Fruit fly (Drosophila melanogaster) whole organism, embryonic: ENCODE measurements around the gene PhKgamma.

Experiments
- Atf6 ChIP-seq: fragments of 200-800 bp; sonication (Bioruptor generic); IDR thresholded peaks from 2 replicates; pipeline ENCODE4 v1.3.6; 2022; ENCODE audit warnings: missing biosample characterization, missing genetic modification characterization
- Blimp-1 ChIP-seq: fragments of 200-800 bp; sonication (Bioruptor generic); optimal IDR thresholded peaks from 3 replicates; lab custom pipeline; 2018; ENCODE audit warnings: missing biosample characterization, missing genetic modification characterization, mild to moderate bottlenecking, moderate library complexity, missing genetic modification reagents
- CG10147 ChIP-seq: fragments of 200-800 bp; sonication (Bioruptor generic); optimal IDR thresholded peaks from 2 replicates; lab custom pipeline; 2019; ENCODE audit warnings: missing biosample characterization, mild to moderate bottlenecking, missing genetic modification characterization, moderate library complexity
- CG10321 ChIP-seq: fragments of 200-800 bp; sonication (Bioruptor generic); IDR thresholded peaks from 2 replicates; pipeline ENCODE4 v1.3.6; 2022; ENCODE audit warnings: missing biosample characterization, missing genetic modification characterization
- CG10979 ChIP-seq: fragments of 200-800 bp; sonication (Bioruptor generic); optimal IDR thresholded peaks from 2 replicates; lab custom pipeline; 2018; ENCODE audit warnings: missing biosample characterization, mild to moderate bottlenecking, missing genetic modification characterization, moderate library complexity
- CG11456 ChIP-seq: fragments of 200-800 bp; sonication (Bioruptor generic); IDR thresholded peaks from 3 replicates; pipeline ENCODE4 v1.3.6; 2022; ENCODE audit warnings: missing biosample characterization, missing genetic modification characterization
- CG12219 ChIP-seq: fragments of 200-800 bp; sonication (Bioruptor generic); optimal IDR thresholded peaks from 3 replicates; lab custom pipeline; 2018; ENCODE audit warnings: missing biosample characterization, mild to moderate bottlenecking, missing genetic modification characterization
- CG13287 ChIP-seq: fragments of 200-800 bp; sonication (Bioruptor generic); IDR thresholded peaks from 2 replicates; pipeline ENCODE4 v1.3.6; 2022; ENCODE audit warnings: missing biosample characterization, missing genetic modification characterization; ENCODE audit not compliant: partially characterized antibody
- CG15514 ChIP-seq: fragments of 200-800 bp; sonication (Bioruptor generic); optimal IDR thresholded peaks from 3 replicates; lab custom pipeline; 2017; ENCODE audit warnings: missing biosample characterization, missing genetic modification characterization, mild to moderate bottlenecking, moderate library complexity, missing genetic modification reagents
- CG16779 ChIP-seq: fragments of 200-800 bp; sonication (Bioruptor generic); IDR thresholded peaks from 2 replicates; pipeline ENCODE4 v1.3.6; 2022; ENCODE audit warnings: missing biosample characterization, missing genetic modification characterization
- CG42726 ChIP-seq: fragments of 200-800 bp; sonication (Bioruptor generic); IDR thresholded peaks from 2 replicates; pipeline ENCODE4 v1.3.6; 2022; ENCODE audit warnings: missing biosample characterization, missing genetic modification characterization; ENCODE audit not compliant: partially characterized antibody
- CG4360 ChIP-seq: fragments of 200-800 bp; sonication (Bioruptor generic); IDR thresholded peaks from 2 replicates; pipeline ENCODE4 v1.3.6; 2022; ENCODE audit warnings: missing biosample characterization, missing genetic modification characterization
- CG5953 ChIP-seq: fragments of 200-800 bp; sonication (Bioruptor generic); IDR thresholded peaks from 2 replicates; pipeline ENCODE4 v1.3.6; 2022; ENCODE audit warnings: missing biosample characterization, missing genetic modification characterization
- CG6175 ChIP-seq: fragments of 200-800 bp; sonication (Bioruptor generic); IDR thresholded peaks from 3 replicates; pipeline ENCODE4 v1.3.6; 2022; ENCODE audit warnings: missing biosample characterization, missing genetic modification characterization
- CG6765 ChIP-seq: fragments of 200-800 bp; sonication (Bioruptor generic); optimal IDR thresholded peaks from 3 replicates; lab custom pipeline; 2017; ENCODE audit warnings: missing biosample characterization, mild to moderate bottlenecking, missing genetic modification characterization
- CG6791 ChIP-seq: fragments of 200-800 bp; sonication (Bioruptor generic); IDR thresholded peaks from 3 replicates; pipeline ENCODE4 v1.3.6; 2022; ENCODE audit warnings: missing biosample characterization, missing genetic modification characterization; ENCODE audit not compliant: partially characterized antibody
- CG7372 ChIP-seq: fragments of 200-800 bp; sonication (Bioruptor generic); IDR thresholded peaks from 2 replicates; pipeline ENCODE4 v1.3.6; 2022; ENCODE audit warnings: missing biosample characterization, missing genetic modification characterization
- CG7556 ChIP-seq: fragments of 200-800 bp; sonication (Bioruptor generic); optimal IDR thresholded peaks from 2 replicates; lab custom pipeline; 2017; ENCODE audit warnings: missing biosample characterization, mild to moderate bottlenecking, missing genetic modification characterization
- CG7786 ChIP-seq: fragments of 200-800 bp; sonication (Bioruptor generic); optimal IDR thresholded peaks from 2 replicates; lab custom pipeline; 2016; ENCODE audit warnings: missing biosample characterization, missing genetic modification characterization
- CG7839 ChIP-seq: fragments of 200-800 bp; sonication (Bioruptor generic); optimal IDR thresholded peaks from 3 replicates; lab custom pipeline; 2018; ENCODE audit warnings: missing biosample characterization, mild to moderate bottlenecking, missing genetic modification characterization, moderate library complexity
- CG8281 ChIP-seq: fragments of 200-800 bp; sonication (Bioruptor generic); optimal IDR thresholded peaks from 2 replicates; lab custom pipeline; 2018; ENCODE audit warnings: missing biosample characterization, mild to moderate bottlenecking, missing genetic modification characterization, moderate library complexity
- Dad ChIP-seq: fragments of 200-800 bp; sonication (Bioruptor generic); optimal IDR thresholded peaks from 3 replicates; lab custom pipeline; 2016; ENCODE audit warnings: missing biosample characterization, missing genetic modification characterization
- Dp ChIP-seq: fragments of 200-800 bp; sonication (Bioruptor generic); optimal IDR thresholded peaks from 2 replicates; lab custom pipeline; 2018; ENCODE audit warnings: missing biosample characterization, mild to moderate bottlenecking, missing genetic modification characterization, moderate library complexity
- ERR ChIP-seq: fragments of 200-800 bp; sonication (Bioruptor generic); optimal IDR thresholded peaks from 2 replicates; lab custom pipeline; 2016; ENCODE audit warnings: missing biosample characterization, missing genetic modification characterization
- Elba2 ChIP-seq: fragments of 200-800 bp; sonication (Bioruptor generic); optimal IDR thresholded peaks from 3 replicates; lab custom pipeline; 2016; ENCODE audit warnings: missing biosample characterization, missing genetic modification characterization
- HLH4C ChIP-seq: fragments of 200-800 bp; sonication (Bioruptor generic); IDR thresholded peaks from 3 replicates; pipeline ENCODE4 v1.3.6; 2022; ENCODE audit warnings: missing biosample characterization, missing genetic modification characterization; ENCODE audit not compliant: partially characterized antibody
- Lpt ChIP-seq: fragments of >200 bp; optimal IDR thresholded peaks from 2 replicates; lab custom pipeline; 2018; ENCODE audit warnings: missing biosample characterization, missing genetic modification characterization
- NK7.1 ChIP-seq: fragments of 200-800 bp; sonication (Bioruptor generic); optimal IDR thresholded peaks from 3 replicates; lab custom pipeline; 2016; ENCODE audit warnings: missing biosample characterization, missing genetic modification characterization
- al ChIP-seq: fragments of 200-800 bp; sonication (Bioruptor generic); IDR thresholded peaks from 2 replicates; pipeline ENCODE4 v1.3.6; 2022; ENCODE audit warnings: missing biosample characterization, missing genetic modification characterization
- amos ChIP-seq: fragments of 200-800 bp; sonication (Bioruptor generic); IDR thresholded peaks from 2 replicates; pipeline ENCODE4 v1.3.6; 2022; ENCODE audit warnings: missing biosample characterization, missing genetic modification characterization; ENCODE audit not compliant: partially characterized antibody
- ara ChIP-seq: fragments of 200-800 bp; sonication (Bioruptor generic); IDR thresholded peaks from 2 replicates; pipeline ENCODE4 v1.3.6; 2022; ENCODE audit warnings: missing biosample characterization, missing genetic modification characterization
- bcd ChIP-seq: fragments of 200-800 bp; sonication (Bioruptor generic); optimal IDR thresholded peaks from 2 replicates; lab custom pipeline; 2017; ENCODE audit warnings: missing biosample characterization, mild to moderate bottlenecking, missing genetic modification characterization
- bigmax ChIP-seq: fragments of 200-800 bp; sonication (Bioruptor generic); optimal IDR thresholded peaks from 2 replicates; lab custom pipeline; 2018; ENCODE audit warnings: missing biosample characterization, mild to moderate bottlenecking, missing genetic modification characterization
- en ChIP-seq: fragments of 200-800 bp; sonication (Bioruptor generic); optimal IDR thresholded peaks from 2 replicates; lab custom pipeline; 2016; ENCODE audit warnings: missing biosample characterization, missing genetic modification characterization
- grau ChIP-seq: fragments of 200-800 bp; optimal IDR thresholded peaks from 3 replicates; lab custom pipeline; 2019; ENCODE audit warnings: missing biosample characterization, mild to moderate bottlenecking, missing genetic modification characterization, moderate library complexity
- ind ChIP-seq: fragments of 200-800 bp; sonication (Bioruptor generic); optimal IDR thresholded peaks from 3 replicates; lab custom pipeline; 2016; ENCODE audit warnings: missing biosample characterization, missing genetic modification characterization
- jing ChIP-seq: fragments of 200-800 bp; sonication (Bioruptor generic); optimal IDR thresholded peaks from 2 replicates; lab custom pipeline; 2018; ENCODE audit warnings: missing biosample characterization, mild to moderate bottlenecking, missing genetic modification characterization
- nau ChIP-seq: fragments of 200-800 bp; sonication (Bioruptor generic); optimal IDR thresholded peaks from 3 replicates; lab custom pipeline; 2017; ENCODE audit warnings: missing biosample characterization, mild to moderate bottlenecking, missing genetic modification characterization, missing genetic modification reagents
- org-1 ChIP-seq: fragments of 200-800 bp; sonication (Bioruptor generic); optimal IDR thresholded peaks from 2 replicates; lab custom pipeline; 2017; ENCODE audit warnings: missing biosample characterization, missing genetic modification characterization
- p53 ChIP-seq: fragments of 200-800 bp; sonication (Bioruptor generic); optimal IDR thresholded peaks from 2 replicates; lab custom pipeline; 2016; ENCODE audit warnings: missing biosample characterization, missing genetic modification characterization
- peb ChIP-seq: fragments of 200-800 bp; sonication (Bioruptor generic); IDR thresholded peaks from 2 replicates; pipeline ENCODE4 v1.3.6; 2022; ENCODE audit warnings: missing biosample characterization, missing genetic modification characterization
- phol ChIP-seq: fragments of 200-800 bp; sonication (Bioruptor generic); optimal IDR thresholded peaks from 3 replicates; lab custom pipeline; 2018; ENCODE audit warnings: missing biosample characterization, mild to moderate bottlenecking, missing genetic modification characterization, moderate library complexity
- shn ChIP-seq: fragments of 200-800 bp; sonication (Bioruptor generic); optimal IDR thresholded peaks from 3 replicates; lab custom pipeline; 2016; ENCODE audit warnings: missing biosample characterization, missing genetic modification characterization
- sima ChIP-seq: fragments of 200-800 bp; sonication (Bioruptor generic); optimal IDR thresholded peaks from 2 replicates; lab custom pipeline; 2016; ENCODE audit warnings: missing biosample characterization, missing genetic modification characterization
- trh ChIP-seq: fragments of 200-800 bp; sonication (Bioruptor generic); optimal IDR thresholded peaks from 2 replicates; lab custom pipeline; 2016; ENCODE audit warnings: missing biosample characterization, missing genetic modification characterization
- ttk ChIP-seq: fragments of 200-800 bp; sonication (Bioruptor generic); IDR thresholded peaks from 2 replicates; pipeline ENCODE4 v2.1.2; 2022; ENCODE audit warnings: missing biosample characterization, missing genetic modification characterization
- unc-4 ChIP-seq: fragments of 200-800 bp; sonication (Bioruptor generic); IDR thresholded peaks from 2 replicates; pipeline ENCODE4 v1.3.6; 2022; ENCODE audit warnings: missing biosample characterization, missing genetic modification characterization; ENCODE audit not compliant: partially characterized antibody
- wdn ChIP-seq: fragments of 200-800 bp; sonication (Bioruptor generic); IDR thresholded peaks from 2 replicates; pipeline ENCODE4 v1.3.6; 2022; ENCODE audit warnings: missing biosample characterization, missing genetic modification characterization
- wek ChIP-seq: fragments of 200-800 bp; sonication (Bioruptor generic); optimal IDR thresholded peaks from 3 replicates; lab custom pipeline; 2018; ENCODE audit warnings: missing biosample characterization, mild to moderate bottlenecking, missing genetic modification characterization, moderate library complexity
- zfh2 ChIP-seq: fragments of 200-800 bp; sonication (Bioruptor generic); optimal IDR thresholded peaks from 2 replicates; lab custom pipeline; 2016; ENCODE audit warnings: missing biosample characterization, missing genetic modification characterization

PhKgamma gene

DNA sequence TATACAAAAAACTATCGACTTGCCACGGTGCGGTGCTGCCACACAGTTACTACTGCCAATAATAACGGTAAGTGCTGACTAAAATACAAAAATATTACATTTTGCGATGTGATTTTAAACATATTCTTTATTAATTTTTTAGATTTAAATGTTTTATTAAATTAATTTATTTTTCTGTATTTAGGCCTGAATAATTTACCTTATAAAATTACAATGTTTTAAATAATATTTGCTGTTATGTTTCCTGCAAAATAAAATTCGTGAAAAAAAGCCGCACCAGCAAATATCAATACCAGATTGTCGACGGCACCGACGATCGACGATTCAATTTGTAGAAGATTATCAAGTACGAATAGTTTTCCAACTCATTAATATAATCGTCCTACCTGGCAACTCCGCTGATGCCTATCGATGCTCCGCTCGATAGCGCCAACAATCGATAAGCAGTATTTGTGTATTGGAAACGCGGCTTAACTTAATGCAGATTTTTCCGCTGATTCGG is 16.3 kb upstream of the PhKgamma start, which contains the start of the genes Vlet and bif (continued):
- TF ChIP-seq CG5953 (no peak), ERR (GFP tag; lab: Kevin White, UChicago) (no peak), CG13287 (peak; percentile 62), org-1 (GFP tag; lab: Kevin White, UChicago) (no peak), CG7786 (GFP tag; lab: Kevin White, UChicago) (peak; percentile 5), ind (GFP tag; lab: Kevin White, UChicago) (peak; percentile 74), sima (GFP tag; lab: Kevin White, UChicago) (no peak), Atf6 (GFP tag; lab: Robert Waterston, UW) (peak; percentile 42; the same call in 1 of the 2 replicates), CG11456 (GFP tag; lab: Robert Waterston, UW) (0 out of 3 replicates have a peak, but pooled peaks have one; percentile 61), trh (no peak), CG10321 (GFP tag; lab: Robert Waterston, UW) (no peak), al (peak; percentile 45), nau (GFP tag; lab: Kevin White, UChicago) (no peak), HLH4C (GFP tag; lab: Robert Waterston, UW) (peak; percentile 57; the same call in 2 of the 3 replicates), NK7.1 (no peak), CG7556 (GFP tag; lab: Kevin White, UChicago) (peak; percentile 73), CG15514 (peak; percentile 62), wdn (GFP tag; lab: Robert Waterston, UW) (no peak), p53 (GFP tag; lab: Kevin White, UChicago) (no peak), Elba2 (GFP tag; lab: Kevin White, UChicago) (no peak), CG6791 (GFP tag; lab: Robert Waterston, UW) (peak; percentile 74), ttk (GFP tag; lab: Robert Waterston, UW) (peak; percentile 15; the same call in 1 of the 2 replicates), bigmax (GFP tag; lab: Kevin White, UChicago) (no peak), ara (GFP tag; lab: Robert Waterston, UW) (no peak), CG8281 (tag; lab: Kevin White, UChicago) (peak; percentile 31), CG10147 (GFP tag; lab: Kevin White, UChicago) (peak; percentile 51), grau (tag; lab: Kevin White, UChicago) (peak; percentile 76), peb (GFP tag; lab: Robert Waterston, UW) (no peak), CG42726 (peak; percentile 35; the same call in 1 of the 2 replicates), wek (GFP tag; lab: Kevin White, UChicago) (peak; percentile 15), shn (peak; percentile 11), CG16779 (GFP tag; lab: Robert Waterston, UW) (no peak), Lpt (GFP tag; lab: Kevin White, UChicago) (no peak), CG7839 (peak; percentile 72), CG6175 (GFP tag; lab: Robert Waterston, UW) (0 out of 3 replicates have a peak, but pooled peaks have one; percentile 18), phol (tag; lab: Kevin White, UChicago) (peak; percentile 78), en (GFP tag; lab: Kevin White, UChicago) (no peak), amos (GFP tag; lab: Robert Waterston, UW) (peak; percentile 69), unc-4 (GFP tag; lab: Robert Waterston, UW) (peak; percentile 59; the same call in 1 of the 2 replicates), CG7372 (GFP tag; lab: Robert Waterston, UW) (0 out of 2 replicates have a peak, but pooled peaks have one; percentile 20), CG6765 (GFP tag; lab: Kevin White, UChicago) (peak; percentile 28), zfh2 (GFP tag; lab: Kevin White, UChicago) (peak; percentile 57), CG12219 (GFP tag; lab: Kevin White, UChicago) (no peak), Dp (GFP tag; lab: Kevin White, UChicago) (peak; percentile 50), CG10979 (peak; percentile 58), Dad (GFP tag; lab: Kevin White, UChicago) (peak; percentile 7), Blimp-1 (GFP tag; lab: Kevin White, UChicago) (no peak), bcd (GFP tag; lab: Kevin White, UChicago) (peak; percentile 65), CG4360 (GFP tag; lab: Robert Waterston, UW) (no peak), jing (GFP tag; lab: Kevin White, UChicago) (no peak)
